Fruit fly (Drosophila melanogaster): ENCODE measurements around the gene CG31274.
A peak's percentile ranks its signal among the peaks of the same experiment; 100 is the strongest.

Gene CG31274

dm6 chr3R:16969361-16970355 lies 23.2 kb upstream of the CG31274 start (continued):
- TF ChIP-seq CG14441 (GFP tag; IDR thresholded peaks at IDR 0.05) = peak; percentile 57
- peak; percentile 2 for TF ChIP-seq Antp (GFP tag; optimal IDR thresholded peaks at IDR 0.05)
- no peak for TF ChIP-seq CG18011 (GFP tag; optimal IDR thresholded peaks at IDR 0.05)
- TF ChIP-seq Kr (GFP tag; optimal IDR thresholded peaks at IDR 0.05) = no peak
- TF ChIP-seq Lpt (GFP tag; optimal IDR thresholded peaks at IDR 0.05) = no peak
- no peak for TF ChIP-seq HLHmδ (GFP tag; optimal IDR thresholded peaks at IDR 0.05)
- TF ChIP-seq Myb (GFP tag; optimal IDR thresholded peaks at IDR 0.05) = peak; percentile 38
- TF ChIP-seq vvl (GFP tag; IDR thresholded peaks at IDR 0.05) = peak; percentile 86
- TF ChIP-seq CG8924 (tag; optimal IDR thresholded peaks at IDR 0.05) = peak; percentile 67
- peak; percentile 31; the same call in 1 of the 2 replicates for TF ChIP-seq amos (GFP tag; IDR thresholded peaks at IDR 0.05; ENCODE audit: partially characterized antibody)
- TF ChIP-seq twi (tag; optimal IDR thresholded peaks at IDR 0.05) = peak; percentile 15
- no peak for TF ChIP-seq Dfd (GFP tag; optimal IDR thresholded peaks at IDR 0.05)
- TF ChIP-seq CG1529 (GFP tag; optimal IDR thresholded peaks at IDR 0.05) = no peak
- TF ChIP-seq wor (GFP tag; IDR thresholded peaks at IDR 0.05) = no peak
- no peak; the same call in 2 of the 3 replicates for TF ChIP-seq z (GFP tag; IDR thresholded peaks at IDR 0.05)
- no peak for TF ChIP-seq CG10565 (GFP tag; optimal IDR thresholded peaks at IDR 0.05)
- TF ChIP-seq sisA (GFP tag; IDR thresholded peaks at IDR 0.05) = peak; percentile 35; the same call in 1 of the 2 replicates
- TF ChIP-seq toy (GFP tag; IDR thresholded peaks at IDR 0.05) = no peak
- TF ChIP-seq CG4820 (GFP tag; optimal IDR thresholded peaks at IDR 0.05) = peak; percentile 48
- peak; percentile 16 for TF ChIP-seq CG12942 (GFP tag; optimal IDR thresholded peaks at IDR 0.05)
- peak; percentile 44 for TF ChIP-seq CG6689 (GFP tag; IDR thresholded peaks at IDR 0.05)
- no peak for TF ChIP-seq Dip3 (GFP tag; optimal IDR thresholded peaks at IDR 0.05)
- peak; percentile 99 for TF ChIP-seq gcm (GFP tag; optimal IDR thresholded peaks at IDR 0.05)
- TF ChIP-seq Fer3 (tag; optimal IDR thresholded peaks at IDR 0.05) = no peak
- peak; percentile 70 for TF ChIP-seq CG18619 (GFP tag; optimal IDR thresholded peaks at IDR 0.05)
- no peak for TF ChIP-seq peb (GFP tag; IDR thresholded peaks at IDR 0.05)
- TF ChIP-seq CG8944 (GFP tag; optimal IDR thresholded peaks at IDR 0.05) = no peak
- peak; percentile 42 for TF ChIP-seq zen (tag; optimal IDR thresholded peaks at IDR 0.05)
- no peak for TF ChIP-seq lov (optimal IDR thresholded peaks at IDR 0.05)
- TF ChIP-seq lov (GFP tag; IDR thresholded peaks at IDR 0.05) = 0 out of 3 replicates have a peak, but pooled peaks have one; percentile 37
- no peak for TF ChIP-seq Optix (GFP tag; IDR thresholded peaks at IDR 0.05)
- no peak for TF ChIP-seq CG12071 (GFP tag; optimal IDR thresholded peaks at IDR 0.05)
- peak; percentile 91 for TF ChIP-seq E2f2 (GFP tag; IDR thresholded peaks at IDR 0.05)
- TF ChIP-seq Stat92E (GFP tag; optimal IDR thresholded peaks at IDR 0.05) = peak in 1 of 3 experiments; percentile 10
- TF ChIP-seq CG1602 (GFP tag; optimal IDR thresholded peaks at IDR 0.05) = peak; percentile 50
- peak; percentile 81 for TF ChIP-seq D19B (GFP tag; optimal IDR thresholded peaks at IDR 0.05)
- peak; percentile 67; the same call in 2 of the 4 replicates for TF ChIP-seq chinmo (GFP tag; IDR thresholded peaks at IDR 0.05; ENCODE audit: partially characterized antibody)
- no peak for TF ChIP-seq sr (GFP tag; IDR thresholded peaks at IDR 0.05)
- peak; percentile 83 for TF ChIP-seq Dip2 (GFP tag; IDR thresholded peaks at IDR 0.05)
- TF ChIP-seq CG8765 (GFP tag; IDR thresholded peaks at IDR 0.05) = 0 out of 2 replicates have a peak, but pooled peaks have one; percentile 30
- peak; percentile 69; the same call in 2 of the 3 replicates for TF ChIP-seq CG11093 (GFP tag; IDR thresholded peaks at IDR 0.05)
- no peak for TF ChIP-seq CG8089 (GFP tag; optimal IDR thresholded peaks at IDR 0.05)
- TF ChIP-seq CG6272 (GFP tag; IDR thresholded peaks at IDR 0.05) = no peak
- peak; percentile 25 for TF ChIP-seq Bteb2 (GFP tag; optimal IDR thresholded peaks at IDR 0.05)
- no peak for TF ChIP-seq BtbVII (GFP tag; optimal IDR thresholded peaks at IDR 0.05)
- no peak for TF ChIP-seq dm (GFP tag; optimal IDR thresholded peaks at IDR 0.05)
- TF ChIP-seq CHES-1-like (GFP tag; optimal IDR thresholded peaks at IDR 0.05) = no peak
- peak; percentile 54; the same call in 2 of the 3 replicates for TF ChIP-seq ci (GFP tag; IDR thresholded peaks at IDR 0.05)
- 0 out of 2 replicates have a peak, but pooled peaks have one; percentile 13 for TF ChIP-seq Taf1 (GFP tag; IDR thresholded peaks at IDR 0.05)
